Fruit fly (Drosophila melanogaster) Kc167 (cell line): ENCODE data around the gene CG13306.

Experiments
- Myc ChIP-seq: fragments of >200 bp; optimal IDR thresholded peaks from 2 replicates; lab custom pipeline; 2017; ENCODE audit warnings: missing external identifiers
- Sin3A ChIP-seq: fragments of >200 bp; optimal IDR thresholded peaks from 2 replicates; lab custom pipeline; 2018; ENCODE audit warnings: missing external identifiers
- h ChIP-seq: fragments of >200 bp; optimal IDR thresholded peaks from 3 replicates; lab custom pipeline; 2018; ENCODE audit warnings: missing external identifiers
- insv ChIP-seq: fragments of >200 bp; optimal IDR thresholded peaks from 3 replicates; lab custom pipeline; 2018; ENCODE audit warnings: missing external identifiers
- psq ChIP-seq: fragments of >200 bp; optimal IDR thresholded peaks from 2 replicates; lab custom pipeline; 2017; ENCODE audit warnings: missing external identifiers
- ttk ChIP-seq: sonication (Bioruptor generic); optimal IDR thresholded peaks from 2 replicates; lab custom pipeline; 2017; ENCODE audit warnings: missing external identifiers

- TF ChIP-seq Myc (lab: Kevin White, UChicago) (no peak), psq (lab: Kevin White, UChicago) (no peak), ttk (lab: Kevin White, UChicago) (no peak), Sin3A (lab: Kevin White, UChicago) (no peak), h (lab: Kevin White, UChicago) (no peak), insv (lab: Kevin White, UChicago) (no peak)
Measured at dm6 chr3L:8712913-8713312, 36.6 kb downstream of the CG13306 start.
